Fruit fly (Drosophila melanogaster) whole organism, embryonic: ENCODE results near the gene CG17564.
A peak's percentile ranks its signal among the peaks of the same experiment; 100 is the strongest.

Experiments used
- CG10209 ChIP-seq: fragments of 200-800 bp; sonication (Bioruptor generic); optimal IDR thresholded peaks from 3 replicates; lab custom pipeline; 2017; ENCODE audit warnings: missing biosample characterization, mild to moderate bottlenecking, missing genetic modification characterization, missing genetic modification reagents
- CG10431 ChIP-seq: fragments of 200-800 bp; sonication (Bioruptor generic); optimal IDR thresholded peaks from 3 replicates; lab custom pipeline; 2018; ENCODE audit warnings: missing biosample characterization, mild to moderate bottlenecking, missing genetic modification characterization
- CG11504 ChIP-seq: fragments of 200-800 bp; sonication (Bioruptor generic); optimal IDR thresholded peaks from 3 replicates; lab custom pipeline; 2019; ENCODE audit warnings: missing biosample characterization, mild to moderate bottlenecking, missing genetic modification characterization, moderate library complexity
- CG12071 ChIP-seq: fragments of 200-800 bp; sonication (Bioruptor generic); optimal IDR thresholded peaks from 3 replicates; lab custom pipeline; 2018; ENCODE audit warnings: missing biosample characterization, mild to moderate bottlenecking, missing genetic modification characterization
- CG1233 ChIP-seq: fragments of 200-800 bp; sonication (Bioruptor generic); optimal IDR thresholded peaks from 4 replicates; lab custom pipeline; 2018; ENCODE audit warnings: missing biosample characterization, mild to moderate bottlenecking, missing genetic modification characterization
- CG12769 ChIP-seq: fragments of 200-800 bp; sonication (Bioruptor generic); optimal IDR thresholded peaks from 2 replicates; lab custom pipeline; 2019; ENCODE audit warnings: missing biosample characterization, mild to moderate bottlenecking, missing genetic modification characterization, moderate library complexity
- CG13296 ChIP-seq: fragments of 200-800 bp; sonication (Bioruptor generic); optimal IDR thresholded peaks from 3 replicates; lab custom pipeline; 2018; ENCODE audit warnings: missing biosample characterization, mild to moderate bottlenecking, missing genetic modification characterization
- CG13624 ChIP-seq: fragments of 200-800 bp; sonication (Bioruptor generic); optimal IDR thresholded peaks from 2 replicates; lab custom pipeline; 2016; ENCODE audit warnings: missing biosample characterization, missing genetic modification characterization
- CG14667 ChIP-seq: fragments of 200-800 bp; sonication (Bioruptor generic); IDR thresholded peaks from 2 replicates; pipeline ENCODE4 v1.3.6; 2022; ENCODE audit warnings: missing biosample characterization, missing genetic modification characterization
- CG14710 ChIP-seq: fragments of 200-800 bp; sonication (Bioruptor generic); optimal IDR thresholded peaks from 3 replicates; lab custom pipeline; 2019; ENCODE audit warnings: missing biosample characterization, mild to moderate bottlenecking, missing genetic modification characterization, moderate library complexity
- CG17328 ChIP-seq: fragments of 200-800 bp; sonication (Bioruptor generic); IDR thresholded peaks from 2 replicates; pipeline ENCODE4 v1.3.6; 2022; ENCODE audit warnings: missing biosample characterization, missing genetic modification characterization
- CG17359 ChIP-seq: fragments of 200-800 bp; sonication (Bioruptor generic); optimal IDR thresholded peaks from 3 replicates; lab custom pipeline; 2018; ENCODE audit warnings: missing biosample characterization, mild to moderate bottlenecking, missing genetic modification characterization, moderate library complexity
- CG17802 ChIP-seq: fragments of 200-800 bp; sonication (Bioruptor generic); optimal IDR thresholded peaks from 2 replicates; lab custom pipeline; 2018; ENCODE audit warnings: missing biosample characterization, mild to moderate bottlenecking, missing genetic modification characterization, moderate library complexity
- CG18262 ChIP-seq: fragments of 200-800 bp; optimal IDR thresholded peaks from 3 replicates; lab custom pipeline; 2019; ENCODE audit warnings: missing biosample characterization, mild to moderate bottlenecking, missing genetic modification characterization, moderate library complexity
- CG2120 ChIP-seq: fragments of 200-800 bp; sonication (Bioruptor generic); optimal IDR thresholded peaks from 3 replicates; lab custom pipeline; 2016; ENCODE audit warnings: missing biosample characterization, missing genetic modification characterization
- CG30403 ChIP-seq: fragments of 200-800 bp; sonication (Bioruptor generic); optimal IDR thresholded peaks from 3 replicates; lab custom pipeline; 2016; ENCODE audit warnings: missing biosample characterization, missing genetic modification characterization
- CG4404 ChIP-seq: fragments of 200-800 bp; sonication (Bioruptor generic); IDR thresholded peaks from 2 replicates; pipeline ENCODE4 v1.3.6; 2022; ENCODE audit warnings: missing biosample characterization, missing genetic modification characterization
- CG7271 ChIP-seq: fragments of 200-800 bp; sonication (Bioruptor generic); optimal IDR thresholded peaks from 2 replicates; lab custom pipeline; 2018; ENCODE audit warnings: missing biosample characterization, mild to moderate bottlenecking, missing genetic modification characterization, moderate library complexity
- CG8924 ChIP-seq: fragments of 200-800 bp; optimal IDR thresholded peaks from 3 replicates; lab custom pipeline; 2019; ENCODE audit warnings: missing biosample characterization, mild to moderate bottlenecking, missing genetic modification characterization, moderate library complexity
- CG9727 ChIP-seq: fragments of 200-800 bp; sonication (Bioruptor generic); optimal IDR thresholded peaks from 3 replicates; lab custom pipeline; 2017; ENCODE audit warnings: missing biosample characterization, mild to moderate bottlenecking, missing genetic modification characterization
- D19A ChIP-seq: fragments of 200-800 bp; optimal IDR thresholded peaks from 3 replicates; lab custom pipeline; 2019; ENCODE audit warnings: missing biosample characterization, mild to moderate bottlenecking, missing genetic modification characterization, moderate library complexity
- Dad ChIP-seq: fragments of 200-800 bp; sonication (Bioruptor generic); optimal IDR thresholded peaks from 3 replicates; lab custom pipeline; 2016; ENCODE audit warnings: missing biosample characterization, missing genetic modification characterization
- Dip3 ChIP-seq: fragments of 200-800 bp; sonication (Bioruptor generic); optimal IDR thresholded peaks from 3 replicates; lab custom pipeline; 2016; ENCODE audit warnings: missing biosample characterization, missing genetic modification characterization
- E2f2 ChIP-seq: fragments of 200-800 bp; sonication (Bioruptor generic); IDR thresholded peaks from 2 replicates; pipeline ENCODE4 v1.3.6; 2022; ENCODE audit warnings: missing biosample characterization, missing genetic modification characterization
- Hr3 ChIP-seq: fragments of 200-800 bp; sonication (Bioruptor generic); optimal IDR thresholded peaks from 3 replicates; lab custom pipeline; 2016; ENCODE audit warnings: missing biosample characterization, missing genetic modification characterization
- Hr51 ChIP-seq, 2 experiments: fragments of 200-800 bp; sonication (Bioruptor generic); optimal IDR thresholded peaks; 2 replicates in 1 of 2; 3 replicates in 1 of 2; lab custom pipeline; 2016 to 2018; ENCODE audit warnings: missing biosample characterization in 2 of 2, missing genetic modification characterization in 2 of 2, mild to moderate bottlenecking in 1 of 2, moderate library complexity in 1 of 2
- Kr ChIP-seq: fragments of 200-800 bp; sonication (Bioruptor generic); optimal IDR thresholded peaks from 2 replicates; lab custom pipeline; 2017; ENCODE audit warnings: missing biosample characterization, mild to moderate bottlenecking, missing genetic modification characterization
- Mrtf ChIP-seq: fragments of 200-800 bp; sonication (Bioruptor generic); IDR thresholded peaks from 3 replicates; pipeline ENCODE4 v1.3.6; 2022; ENCODE audit warnings: missing biosample characterization, missing genetic modification characterization
- PHDP ChIP-seq: fragments of 200-800 bp; sonication (Bioruptor generic); optimal IDR thresholded peaks from 3 replicates; lab custom pipeline; 2018; ENCODE audit warnings: missing biosample characterization, mild to moderate bottlenecking, missing genetic modification characterization, moderate library complexity
- Ptx1 ChIP-seq: fragments of 200-800 bp; sonication (Bioruptor generic); IDR thresholded peaks from 2 replicates; pipeline ENCODE4 v1.3.6; 2022; ENCODE audit warnings: missing biosample characterization, missing genetic modification characterization
- Vsx1 ChIP-seq: fragments of 200-800 bp; sonication (Bioruptor generic); optimal IDR thresholded peaks from 2 replicates; lab custom pipeline; 2017; ENCODE audit warnings: missing biosample characterization, mild to moderate bottlenecking, missing genetic modification characterization, missing genetic modification reagents
- Xbp1 ChIP-seq: fragments of 200-800 bp; sonication (Bioruptor generic); optimal IDR thresholded peaks from 3 replicates; lab custom pipeline; 2016; ENCODE audit warnings: missing biosample characterization, mild to moderate bottlenecking, missing genetic modification characterization
- ab ChIP-seq: fragments of 200-800 bp; sonication (Bioruptor generic); optimal IDR thresholded peaks from 2 replicates; lab custom pipeline; 2016; ENCODE audit warnings: missing biosample characterization, missing genetic modification characterization
- az2 ChIP-seq: fragments of 200-800 bp; sonication (Bioruptor generic); optimal IDR thresholded peaks from 3 replicates; lab custom pipeline; 2016; ENCODE audit warnings: missing biosample characterization, missing genetic modification characterization
- br ChIP-seq: fragments of >200 bp; optimal IDR thresholded peaks from 2 replicates; lab custom pipeline; 2017
- cg ChIP-seq: fragments of 200-800 bp; sonication (Bioruptor generic); optimal IDR thresholded peaks from 3 replicates; lab custom pipeline; 2019; ENCODE audit warnings: missing biosample characterization, mild to moderate bottlenecking, missing genetic modification characterization, moderate library complexity
- chif ChIP-seq, 2 experiments: fragments of 200-800 bp; sonication (Bioruptor generic); optimal IDR thresholded peaks; 3 replicates each; lab custom pipeline; 2016; ENCODE audit warnings: missing biosample characterization in 2 of 2, missing genetic modification characterization in 2 of 2
- chm ChIP-seq: fragments of 200-800 bp; sonication (Bioruptor generic); IDR thresholded peaks from 2 replicates; pipeline ENCODE4 v1.3.6; 2022; ENCODE audit warnings: missing biosample characterization, missing genetic modification characterization
- corto ChIP-seq: fragments of 200-800 bp; sonication (Bioruptor generic); optimal IDR thresholded peaks from 2 replicates; lab custom pipeline; 2016; ENCODE audit warnings: missing biosample characterization, mild to moderate bottlenecking, missing genetic modification characterization, moderate library complexity
- crp ChIP-seq, 2 experiments: fragments of 200-800 bp; sonication (Bioruptor generic); optimal IDR thresholded peaks; 2 replicates in 1 of 2; 3 replicates in 1 of 2; lab custom pipeline; 2017; ENCODE audit warnings: missing biosample characterization in 2 of 2, missing genetic modification characterization in 2 of 2, mild to moderate bottlenecking in 1 of 2, moderate library complexity in 1 of 2
- dati ChIP-seq: fragments of 200-800 bp; sonication (Bioruptor generic); IDR thresholded peaks from 2 replicates; pipeline ENCODE4 v1.3.6; 2022; ENCODE audit warnings: missing biosample characterization, missing genetic modification characterization
- dimm ChIP-seq: fragments of 200-800 bp; sonication (Bioruptor generic); IDR thresholded peaks from 2 replicates; pipeline ENCODE4 v1.3.6; 2022; ENCODE audit warnings: missing biosample characterization, missing genetic modification characterization
- dmrt11E ChIP-seq: fragments of 200-800 bp; sonication (Bioruptor generic); optimal IDR thresholded peaks from 3 replicates; lab custom pipeline; 2018; ENCODE audit warnings: missing biosample characterization, mild to moderate bottlenecking, missing genetic modification characterization, moderate library complexity
- dysf ChIP-seq: fragments of 200-800 bp; sonication (Bioruptor generic); IDR thresholded peaks from 3 replicates; pipeline ENCODE4 v1.3.6; 2022; ENCODE audit warnings: missing biosample characterization, missing genetic modification characterization
- gro ChIP-seq: fragments of 200-800 bp; sonication (Bioruptor generic); optimal IDR thresholded peaks from 2 replicates; lab custom pipeline; 2016; ENCODE audit warnings: missing biosample characterization, missing genetic modification characterization
- psq ChIP-seq: fragments of 200-800 bp; sonication (Bioruptor generic); optimal IDR thresholded peaks from 2 replicates; lab custom pipeline; 2017; ENCODE audit warnings: missing biosample characterization, missing genetic modification characterization
- ro ChIP-seq: fragments of 200-800 bp; sonication (Bioruptor generic); IDR thresholded peaks from 2 replicates; pipeline ENCODE4 v1.3.6; 2022; ENCODE audit warnings: missing biosample characterization, missing genetic modification characterization
- row ChIP-seq: fragments of 200-800 bp; sonication (Bioruptor generic); IDR thresholded peaks from 3 replicates; pipeline ENCODE4 v1.3.6; 2022; ENCODE audit warnings: missing biosample characterization, missing genetic modification characterization
- sug ChIP-seq: fragments of 200-800 bp; optimal IDR thresholded peaks from 2 replicates; lab custom pipeline; 2019; ENCODE audit warnings: missing biosample characterization, mild to moderate bottlenecking, missing genetic modification characterization, moderate library complexity
- unc-4 ChIP-seq: fragments of 200-800 bp; sonication (Bioruptor generic); IDR thresholded peaks from 2 replicates; pipeline ENCODE4 v1.3.6; 2022; ENCODE audit warnings: missing biosample characterization, missing genetic modification characterization; ENCODE audit not compliant: partially characterized antibody
- vvl ChIP-seq: fragments of 200-800 bp; sonication (Bioruptor generic); IDR thresholded peaks from 2 replicates; pipeline ENCODE4 v1.3.6; 2022; ENCODE audit warnings: missing biosample characterization, missing genetic modification characterization

CG17564 gene

DNA sequence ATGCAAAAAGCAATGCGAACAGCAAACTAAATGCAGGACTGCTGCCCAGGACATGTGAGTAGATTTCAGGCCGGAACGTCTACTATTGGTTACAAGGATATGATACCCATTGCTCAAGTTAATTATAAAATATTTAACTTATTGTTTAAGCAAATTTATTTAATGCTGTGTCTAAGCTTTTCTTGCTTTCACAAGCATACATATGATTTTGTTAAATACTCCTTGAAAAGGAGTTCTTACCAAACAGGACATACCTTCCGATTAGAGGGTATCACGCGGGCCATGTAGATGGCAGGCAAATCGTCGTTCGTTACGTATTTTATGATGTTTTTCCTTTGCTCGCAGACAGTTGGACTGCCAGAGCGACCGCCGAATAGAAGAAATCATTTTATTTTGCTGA, 14.2 kb downstream of the CG17564 start (continued):
- peak; percentile 49 for TF ChIP-seq CG10209 (GFP tag; lab: Kevin White, UChicago)
- no peak for TF ChIP-seq psq (GFP tag; lab: Kevin White, UChicago)
- no peak for TF ChIP-seq Dad (GFP tag; lab: Kevin White, UChicago)
- TF ChIP-seq Ptx1 (GFP tag; lab: Robert Waterston, UW), result peak; percentile 62
- TF ChIP-seq Mrtf (GFP tag; lab: Robert Waterston, UW), result peak; percentile 52; the same call in 1 of the 3 replicates
- TF ChIP-seq CG14667 (GFP tag; lab: Robert Waterston, UW), result 0 out of 2 replicates have a peak, but pooled peaks have one; percentile 23
- peak; percentile 19 for TF ChIP-seq D19A (tag; lab: Kevin White, UChicago)
- peak; percentile 40 for TF ChIP-seq CG18262 (tag; lab: Kevin White, UChicago)
- 0 out of 2 replicates have a peak, but pooled peaks have one; percentile 27 for TF ChIP-seq CG17328
- no peak for TF ChIP-seq corto (GFP tag; lab: Kevin White, UChicago)
- TF ChIP-seq ab (GFP tag; lab: Kevin White, UChicago), result no peak
- peak in 1 of 2 experiments; percentile 31 for TF ChIP-seq chif (GFP tag; optimal IDR thresholded peaks at IDR 0.05; lab: Kevin White, UChicago)
- no peak for TF ChIP-seq Vsx1 (GFP tag; lab: Kevin White, UChicago)
- TF ChIP-seq E2f2 (GFP tag; lab: Robert Waterston, UW), result peak; percentile 11; the same call in 1 of the 2 replicates
- peak; percentile 44 for TF ChIP-seq dmrt11E (tag; lab: Kevin White, UChicago)
- no peak for TF ChIP-seq dati
- no peak for TF ChIP-seq br (lab: Kevin White, UChicago)
- TF ChIP-seq CG10431 (GFP tag; lab: Kevin White, UChicago), result no peak
- TF ChIP-seq CG9727 (GFP tag; lab: Kevin White, UChicago), result peak; percentile 68
- no peak for TF ChIP-seq CG17802 (tag; lab: Kevin White, UChicago)
- peak; percentile 35 for TF ChIP-seq Xbp1
- TF ChIP-seq crp (GFP tag; optimal IDR thresholded peaks at IDR 0.05; lab: Kevin White, UChicago), result no peak
- TF ChIP-seq az2, result peak; percentile 31
- TF ChIP-seq gro (GFP tag; lab: Kevin White, UChicago), result no peak
- TF ChIP-seq Kr (GFP tag; lab: Kevin White, UChicago), result no peak
- TF ChIP-seq CG17359 (tag; lab: Kevin White, UChicago), result peak; percentile 34
- peak in 1 of 2 experiments; percentile 50 for TF ChIP-seq Hr51 (GFP tag; optimal IDR thresholded peaks at IDR 0.05; lab: Kevin White, UChicago)
- peak; percentile 59 for TF ChIP-seq CG2120 (GFP tag; lab: Kevin White, UChicago)
- TF ChIP-seq ro (GFP tag; lab: Robert Waterston, UW), result no peak
- TF ChIP-seq CG12071 (GFP tag; lab: Kevin White, UChicago), result peak; percentile 5
- TF ChIP-seq dysf (GFP tag; lab: Robert Waterston, UW), result peak; percentile 21; the same call in 1 of the 3 replicates
- 0 out of 2 replicates have a peak, but pooled peaks have one; percentile 25 for TF ChIP-seq vvl (GFP tag; lab: Robert Waterston, UW)
- TF ChIP-seq chm (GFP tag; lab: Robert Waterston, UW), result peak; percentile 49; the same call in 1 of the 2 replicates
- no peak for TF ChIP-seq cg (GFP tag; lab: Kevin White, UChicago)
- TF ChIP-seq CG1233 (GFP tag; lab: Kevin White, UChicago), result peak; percentile 19
- TF ChIP-seq unc-4 (GFP tag; lab: Robert Waterston, UW), result no peak
- TF ChIP-seq sug (tag; lab: Kevin White, UChicago), result no peak
- peak; percentile 53 for TF ChIP-seq CG8924 (tag; lab: Kevin White, UChicago)
- no peak for TF ChIP-seq CG14710 (tag; lab: Kevin White, UChicago)
- TF ChIP-seq CG13624 (GFP tag; lab: Kevin White, UChicago), result no peak
- peak; percentile 41 for TF ChIP-seq CG7271 (tag; lab: Kevin White, UChicago)
- TF ChIP-seq CG4404, result peak; percentile 73
- TF ChIP-seq CG13296, result peak; percentile 26
- TF ChIP-seq CG30403, result peak; percentile 40
- TF ChIP-seq Hr3 (GFP tag; lab: Kevin White, UChicago), result peak; percentile 24
- TF ChIP-seq dimm (GFP tag; lab: Robert Waterston, UW), result no peak
- peak; percentile 60 for TF ChIP-seq CG12769
- TF ChIP-seq CG11504 (tag; lab: Kevin White, UChicago), result peak; percentile 63
- TF ChIP-seq Dip3 (GFP tag; lab: Kevin White, UChicago), result no peak
- peak; percentile 38 for TF ChIP-seq PHDP (tag; lab: Kevin White, UChicago)
- TF ChIP-seq row (GFP tag; lab: Robert Waterston, UW), result peak; percentile 75
